Worm (Caenorhabditis elegans): Measurements from ENCODE around the gene C17E7.4.

DNA sequence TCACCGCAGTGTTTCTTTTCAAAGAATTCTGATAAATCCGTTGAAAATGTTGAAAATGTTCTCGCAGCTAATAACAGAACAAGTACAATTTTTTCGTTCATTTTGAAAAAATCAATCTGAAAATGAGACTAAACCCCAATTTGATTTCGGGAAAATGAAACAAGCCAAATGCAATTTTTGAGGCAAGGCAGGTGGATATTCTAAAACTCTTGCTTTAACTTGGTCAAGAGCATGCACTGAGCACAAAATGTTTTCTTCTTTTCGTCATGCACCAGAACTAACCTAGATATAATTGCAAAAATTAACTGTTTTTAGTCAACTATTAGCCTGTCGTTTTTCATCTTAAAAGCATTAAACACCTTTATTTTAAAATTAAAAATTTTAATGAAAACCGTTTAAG is 7.4 kb downstream of the C17E7.4 start, which contains the start of gene irld-22:
- TF ChIP-seq nhr-12 (tag; optimal IDR thresholded peaks at IDR 0.05), result no peak
- no peak for TF ChIP-seq ceh-9 (tag; optimal IDR thresholded peaks at IDR 0.05)
- no peak for TF ChIP-seq nhr-77 (tag; optimal IDR thresholded peaks at IDR 0.05)
- TF ChIP-seq egl-27 (tag; optimal IDR thresholded peaks at IDR 0.05), result no peak
- no peak for TF ChIP-seq daf-12 (tag; optimal IDR thresholded peaks at IDR 0.05)
- no peak for TF ChIP-seq unc-62 (GFP tag; optimal IDR thresholded peaks at IDR 0.05)
- TF ChIP-seq nhr-28 (tag; optimal IDR thresholded peaks at IDR 0.05), result no peak
- TF ChIP-seq egl-5 (tag; optimal IDR thresholded peaks at IDR 0.05), result no peak

Data from whole organism, L3 larva.